Fruit fly (Drosophila melanogaster): ENCODE results near the gene CG5704.
A peak's percentile ranks its signal among the peaks of the same experiment; 100 is the strongest.

CG5704 gene

DNA sequence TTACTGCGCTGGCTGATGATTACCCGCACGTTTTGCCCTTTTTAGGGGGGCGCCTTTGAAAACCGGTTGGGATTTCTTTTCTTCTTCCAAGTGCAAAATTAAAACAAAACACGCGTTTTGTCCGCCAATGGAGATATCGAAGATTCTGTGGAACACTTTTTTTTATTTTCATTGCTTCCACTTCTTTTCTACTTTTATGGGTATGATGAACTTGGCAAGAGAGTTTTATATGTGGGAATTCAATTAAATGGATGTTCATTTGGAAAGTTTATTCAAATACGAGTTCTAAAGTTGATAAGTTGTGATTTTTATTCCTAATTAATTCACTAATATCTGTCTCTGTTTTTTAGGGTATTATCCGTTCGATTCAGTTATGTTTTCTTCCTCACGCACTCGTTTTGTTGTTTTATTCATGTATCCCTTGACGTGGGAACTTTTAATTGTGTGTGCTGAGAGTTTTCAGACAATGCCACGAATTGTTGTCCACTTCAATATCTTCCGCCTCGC is 6.7 kb downstream of the CG5704 start (continued):
- TF ChIP-seq Pdp1 (GFP tag; optimal IDR thresholded peaks at IDR 0.05) (peak in 1 of 2 experiments; percentile 24), CG8478 (optimal IDR thresholded peaks at IDR 0.05) (no peak), luna (GFP tag; optimal IDR thresholded peaks at IDR 0.05) (no peak), run (tag; optimal IDR thresholded peaks at IDR 0.05) (no peak), Elba2 (GFP tag; optimal IDR thresholded peaks at IDR 0.05) (no peak), Oaz (GFP tag; IDR thresholded peaks at IDR 0.05) (no peak), CkIIα-i1 (GFP tag; IDR thresholded peaks at IDR 0.05) (no peak), CG4707 (GFP tag; optimal IDR thresholded peaks at IDR 0.05) (no peak), dysf (GFP tag; IDR thresholded peaks at IDR 0.05) (peak; percentile 66; the same call in 2 of the 3 replicates), CG16863 (GFP tag; optimal IDR thresholded peaks at IDR 0.05) (no peak), CG10147 (GFP tag; optimal IDR thresholded peaks at IDR 0.05) (no peak), CG13287 (GFP tag; IDR thresholded peaks at IDR 0.05; ENCODE audit: partially characterized antibody) (no peak), chinmo (GFP tag; IDR thresholded peaks at IDR 0.05; ENCODE audit: partially characterized antibody) (no peak), CG16813 (GFP tag; IDR thresholded peaks at IDR 0.05; ENCODE audit: partially characterized antibody) (no peak), CG17612 (GFP tag; IDR thresholded peaks at IDR 0.05) (no peak), Hr51 (GFP tag; optimal IDR thresholded peaks at IDR 0.05) (peak in 1 of 2 experiments; percentile 8), lmd (GFP tag; IDR thresholded peaks at IDR 0.05) (peak; percentile 62; the same call in 1 of the 2 replicates), CG6854 (GFP tag; optimal IDR thresholded peaks at IDR 0.05) (no peak), aop (GFP tag; IDR thresholded peaks at IDR 0.05) (no peak), Ada2b (GFP tag; IDR thresholded peaks at IDR 0.05) (peak; percentile 59; the same call in 1 of the 2 replicates), seq (GFP tag; IDR thresholded peaks at IDR 0.05) (no peak), hbn (GFP tag; IDR thresholded peaks at IDR 0.05; ENCODE audit: partially characterized antibody) (no peak), B-H2 (GFP tag; optimal IDR thresholded peaks at IDR 0.05) (no peak), salm (tag; optimal IDR thresholded peaks at IDR 0.05) (no peak), row (GFP tag; IDR thresholded peaks at IDR 0.05) (peak; percentile 50; the same call in 2 of the 3 replicates), bsh (GFP tag; optimal IDR thresholded peaks at IDR 0.05) (peak; percentile 8 to 55), CG6791 (GFP tag; IDR thresholded peaks at IDR 0.05; ENCODE audit: partially characterized antibody) (no peak), Ssrp (tag; optimal IDR thresholded peaks at IDR 0.05) (no peak), Nf-YB (GFP tag; optimal IDR thresholded peaks at IDR 0.05) (no peak), ewg (GFP tag; optimal IDR thresholded peaks at IDR 0.05) (peak; percentile 25), gcm2 (GFP tag; optimal IDR thresholded peaks at IDR 0.05) (no peak), CG18619 (GFP tag; optimal IDR thresholded peaks at IDR 0.05) (no peak), Gsc (GFP tag; IDR thresholded peaks at IDR 0.05) (0 out of 2 replicates have a peak, but pooled peaks have one; percentile 11), br (optimal IDR thresholded peaks at IDR 0.05) (no peak), CrebB (tag; optimal IDR thresholded peaks at IDR 0.05) (no peak), gce (GFP tag; IDR thresholded peaks at IDR 0.05) (no peak), Bteb2 (GFP tag; optimal IDR thresholded peaks at IDR 0.05) (no peak), CG11723 (GFP tag; optimal IDR thresholded peaks at IDR 0.05) (no peak), sens-2 (GFP tag; IDR thresholded peaks at IDR 0.05) (no peak), zen (tag; optimal IDR thresholded peaks at IDR 0.05) (no peak), CG3065 (GFP tag; optimal IDR thresholded peaks at IDR 0.05) (no peak), dati (GFP tag; IDR thresholded peaks at IDR 0.05) (no peak), mirr (GFP tag; optimal IDR thresholded peaks at IDR 0.05) (no peak), CG18011 (GFP tag; optimal IDR thresholded peaks at IDR 0.05) (no peak), CG15514 (GFP tag; optimal IDR thresholded peaks at IDR 0.05) (no peak), CG17328 (GFP tag; IDR thresholded peaks at IDR 0.05) (peak; percentile 56), CG1792 (GFP tag; optimal IDR thresholded peaks at IDR 0.05) (no peak), CG17186 (GFP tag; optimal IDR thresholded peaks at IDR 0.05) (no peak), CG3838 (GFP tag; optimal IDR thresholded peaks at IDR 0.05) (no peak), HLH3B (GFP tag; IDR thresholded peaks at IDR 0.05) (peak; percentile 51; the same call in 1 of the 2 replicates), Optix (GFP tag; IDR thresholded peaks at IDR 0.05) (no peak)

Data from whole organism, embryonic.